Fruit fly (Drosophila melanogaster): ENCODE data around the gene CG8924.

Gene CG8924

dm6 chrX:15940105-15940955 is 547 bp upstream of the CG8924 start, which contains the start of gene Stim:
Gene Stim (minus strand): TSS chrX:15940451.
- TF ChIP-seq wor (GFP tag; IDR thresholded peaks at IDR 0.05), result no peak
- peak; percentile 17 for TF ChIP-seq CG9797 (GFP tag; optimal IDR thresholded peaks at IDR 0.05)
- no peak for TF ChIP-seq CG17186 (GFP tag; optimal IDR thresholded peaks at IDR 0.05)
- peak; percentile 70 for TF ChIP-seq CG1603 (tag; optimal IDR thresholded peaks at IDR 0.05)
- no peak for TF ChIP-seq HHEX (GFP tag; optimal IDR thresholded peaks at IDR 0.05)
- no peak for TF ChIP-seq gsb (GFP tag; IDR thresholded peaks at IDR 0.05)
- no peak for TF ChIP-seq tin (GFP tag; optimal IDR thresholded peaks at IDR 0.05)
- TF ChIP-seq hb (GFP tag; IDR thresholded peaks at IDR 0.05; ENCODE audit: partially characterized antibody), result no peak
- peak; percentile 11; the same call in 1 of the 2 replicates for TF ChIP-seq MBD-R2 (GFP tag; IDR thresholded peaks at IDR 0.05)
- TF ChIP-seq CG9817 (tag; optimal IDR thresholded peaks at IDR 0.05), result no peak
- no peak for TF ChIP-seq Ssrp (tag; optimal IDR thresholded peaks at IDR 0.05)
- no peak for TF ChIP-seq CG2712 (tag; optimal IDR thresholded peaks at IDR 0.05)
- TF ChIP-seq Vsx1 (GFP tag; optimal IDR thresholded peaks at IDR 0.05), result no peak
- peak; percentile 65 for TF ChIP-seq CG17802 (tag; optimal IDR thresholded peaks at IDR 0.05)
- no peak for TF ChIP-seq CG6813 (GFP tag; optimal IDR thresholded peaks at IDR 0.05)
- no peak for TF ChIP-seq CG11085 (GFP tag; IDR thresholded peaks at IDR 0.05)
- TF ChIP-seq CG7357 (GFP tag; IDR thresholded peaks at IDR 0.05), result peak; percentile 89
- peak; percentile 15 for TF ChIP-seq nmo (GFP tag; optimal IDR thresholded peaks at IDR 0.05)
- TF ChIP-seq CG10979 (tag; optimal IDR thresholded peaks at IDR 0.05), result peak; percentile 0
- TF ChIP-seq CG1602 (GFP tag; optimal IDR thresholded peaks at IDR 0.05), result no peak
- peak in 1 of 2 experiments; percentile 21 for TF ChIP-seq Pdp1 (GFP tag; optimal IDR thresholded peaks at IDR 0.05)
- TF ChIP-seq CG8478 (optimal IDR thresholded peaks at IDR 0.05), result no peak
- peak; percentile 41; the same call in 1 of the 2 replicates for TF ChIP-seq Dref (GFP tag; IDR thresholded peaks at IDR 0.05)
- TF ChIP-seq Eip74EF (GFP tag; optimal IDR thresholded peaks at IDR 0.05), result peak in 1 of 2 experiments; percentile 8
- TF ChIP-seq slp2 (GFP tag; optimal IDR thresholded peaks at IDR 0.05), result no peak
- TF ChIP-seq sens (GFP tag), result peak; percentile 1
- TF ChIP-seq HLHmδ (GFP tag; optimal IDR thresholded peaks at IDR 0.05), result no peak
- TF ChIP-seq fd102C (GFP tag; optimal IDR thresholded peaks at IDR 0.05), result no peak
- TF ChIP-seq CG3726 (GFP tag; IDR thresholded peaks at IDR 0.05), result no peak
- no peak for TF ChIP-seq Atf-2 (GFP tag; optimal IDR thresholded peaks at IDR 0.05)
- TF ChIP-seq Dfd (GFP tag; optimal IDR thresholded peaks at IDR 0.05), result peak in 1 of 2 experiments; percentile 45
- no peak for TF ChIP-seq GATAe (GFP tag; conservative IDR thresholded peaks at IDR 0.05)
- peak; percentile 89 for TF ChIP-seq ssp (GFP tag; IDR thresholded peaks at IDR 0.05)
- no peak for TF ChIP-seq CG10431 (GFP tag; optimal IDR thresholded peaks at IDR 0.05)
- peak; percentile 23 for TF ChIP-seq CG14710 (tag; optimal IDR thresholded peaks at IDR 0.05)
- peak; percentile 58 for TF ChIP-seq MESR4 (GFP tag; optimal IDR thresholded peaks at IDR 0.05)
- no peak for TF ChIP-seq Kr (GFP tag; optimal IDR thresholded peaks at IDR 0.05)
- TF ChIP-seq lov (optimal IDR thresholded peaks at IDR 0.05), result no peak
- no peak for TF ChIP-seq lov (GFP tag; IDR thresholded peaks at IDR 0.05)
- peak; percentile 42 for TF ChIP-seq pzg (GFP tag; optimal IDR thresholded peaks at IDR 0.05)
- peak; percentile 33 for TF ChIP-seq CG15514 (GFP tag; optimal IDR thresholded peaks at IDR 0.05)
- peak; percentile 79 for TF ChIP-seq her (GFP tag; optimal IDR thresholded peaks at IDR 0.05)
- no peak for TF ChIP-seq CG12942 (GFP tag; optimal IDR thresholded peaks at IDR 0.05)
- TF ChIP-seq Bgb (GFP tag; IDR thresholded peaks at IDR 0.05; ENCODE audit: partially characterized antibody), result no peak
- no peak for TF ChIP-seq CG8359 (GFP tag; optimal IDR thresholded peaks at IDR 0.05; ENCODE audit: borderline replicate concordance)
- no peak for TF ChIP-seq jigr1 (GFP tag; IDR thresholded peaks at IDR 0.05)
- peak in 1 of 3 experiments; percentile 70 for TF ChIP-seq lola (GFP tag; optimal IDR thresholded peaks at IDR 0.05)
- TF ChIP-seq gfzf (GFP tag; optimal IDR thresholded peaks at IDR 0.05), result peak; percentile 57

Measured in whole organism, embryonic.